Worm (Caenorhabditis elegans) whole organism, L4/young adult: Measurements from ENCODE around the gene frpr-13.
"Not testable (repeated sequence)": the region's sequence is repeated elsewhere in the genome, so short reads cannot be mapped to it uniquely, and the experiment has no call there.

Experiments
- W03F9.2 ChIP-seq: fragments of 150-350 bp; optimal IDR thresholded peaks from 2 replicates; lab custom pipeline; 2014; ENCODE audit warnings: missing biosample characterization, missing genetic modification characterization
- him-1 ChIP-seq: sonication (generic microtip); optimal IDR thresholded peaks from 2 replicates; lab custom pipeline; 2016; ENCODE audit warnings: missing genotype, missing genetic modification reagents, missing genetic modification characterization, missing compliant biosample characterization

DNA sequence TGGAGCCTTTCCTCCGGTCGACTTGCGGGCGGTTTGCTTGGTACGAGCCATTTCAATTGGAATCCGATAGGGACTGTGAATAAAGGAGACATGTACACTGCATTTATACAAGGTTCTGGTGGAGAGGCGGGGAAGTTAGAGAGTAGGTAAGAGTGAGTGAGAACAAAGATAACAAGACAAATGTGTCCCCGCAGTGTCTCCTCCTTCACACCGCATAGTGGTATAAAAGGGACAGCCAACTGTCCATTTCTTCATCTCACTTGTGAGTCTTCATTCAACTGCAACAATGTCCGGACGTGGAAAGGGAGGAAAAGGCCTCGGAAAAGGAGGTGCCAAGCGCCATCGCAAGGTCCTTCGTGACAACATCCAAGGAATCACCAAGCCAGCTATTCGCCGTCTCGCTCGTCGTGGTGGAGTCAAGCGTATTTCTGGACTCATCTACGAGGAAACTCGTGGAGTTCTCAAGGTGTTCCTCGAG lies 875 bp upstream of the frpr-13 start, which contains the start of the genes his-17 and his-18:
- not testable (repeated sequence) for TF ChIP-seq W03F9.2, him-1
